Fruit fly (Drosophila melanogaster) whole organism, prepupa: ENCODE measurements around the gene arm.

Experiments used
- Blimp-1 ChIP-seq: fragments of 200-800 bp; sonication (Bioruptor generic); optimal IDR thresholded peaks from 3 replicates; lab custom pipeline; 2017; ENCODE audit warnings: missing biosample characterization, missing genetic modification characterization, mild to moderate bottlenecking, moderate library complexity, missing genetic modification reagents
- CG11762 ChIP-seq: fragments of 200-800 bp; sonication (Bioruptor generic); optimal IDR thresholded peaks from 3 replicates; lab custom pipeline; 2016; ENCODE audit warnings: missing biosample characterization, missing genetic modification characterization; ENCODE audit not compliant: insufficient read depth
- CG11902 ChIP-seq: fragments of 200-800 bp; sonication (Bioruptor generic); optimal IDR thresholded peaks from 3 replicates; lab custom pipeline; 2016; ENCODE audit warnings: missing biosample characterization, missing genetic modification characterization
- CG1621 ChIP-seq: fragments of 200-800 bp; sonication (Bioruptor generic); optimal IDR thresholded peaks from 3 replicates; lab custom pipeline; 2018; ENCODE audit warnings: missing biosample characterization, mild to moderate bottlenecking, missing genetic modification characterization
- CG16779 ChIP-seq: fragments of 200-800 bp; sonication (Bioruptor generic); optimal IDR thresholded peaks from 3 replicates; lab custom pipeline; 2017; ENCODE audit warnings: missing biosample characterization, mild to moderate bottlenecking, missing genetic modification characterization
- CG3032 ChIP-seq: fragments of 200-800 bp; optimal IDR thresholded peaks from 2 replicates; lab custom pipeline; 2019; ENCODE audit warnings: missing biosample characterization, mild to moderate bottlenecking, missing genetic modification characterization, moderate library complexity
- CG31627 ChIP-seq: fragments of 200-800 bp; sonication (Bioruptor generic); optimal IDR thresholded peaks from 3 replicates; lab custom pipeline; 2016; ENCODE audit warnings: missing biosample characterization, missing genetic modification characterization
- CG32006 ChIP-seq: fragments of 200-800 bp; sonication (Bioruptor generic); optimal IDR thresholded peaks from 3 replicates; lab custom pipeline; 2017; ENCODE audit warnings: missing biosample characterization, mild to moderate bottlenecking, missing genetic modification characterization
- CG34406 ChIP-seq: fragments of 200-800 bp; sonication (Bioruptor generic); optimal IDR thresholded peaks from 3 replicates; lab custom pipeline; 2016; ENCODE audit warnings: missing biosample characterization, missing genetic modification characterization
- CG3919 ChIP-seq: fragments of 200-800 bp; sonication (Bioruptor generic); optimal IDR thresholded peaks from 3 replicates; lab custom pipeline; 2016; ENCODE audit warnings: missing biosample characterization, missing genetic modification characterization
- CG4318 ChIP-seq: fragments of 200-800 bp; sonication (Bioruptor generic); optimal IDR thresholded peaks from 3 replicates; lab custom pipeline; 2017; ENCODE audit warnings: missing biosample characterization, mild to moderate bottlenecking, missing genetic modification characterization
- CG6163 ChIP-seq: fragments of 200-800 bp; sonication (Bioruptor generic); IDR thresholded peaks from 3 replicates; pipeline ENCODE4 v1.3.6; 2022; ENCODE audit warnings: missing biosample characterization, missing genetic modification characterization
- CG6276 ChIP-seq: fragments of 200-800 bp; sonication (Bioruptor generic); optimal IDR thresholded peaks from 2 replicates; lab custom pipeline; 2017; ENCODE audit warnings: missing biosample characterization, mild to moderate bottlenecking, missing genetic modification characterization
- CG6792 ChIP-seq: fragments of 200-800 bp; sonication (Bioruptor generic); optimal IDR thresholded peaks from 3 replicates; lab custom pipeline; 2016; ENCODE audit warnings: missing biosample characterization, missing genetic modification characterization
- CG6808 ChIP-seq: fragments of 200-800 bp; sonication (Bioruptor generic); optimal IDR thresholded peaks from 3 replicates; lab custom pipeline; 2017; ENCODE audit warnings: missing biosample characterization, missing genetic modification characterization, mild to moderate bottlenecking, moderate library complexity, missing genetic modification reagents
- CG6854 ChIP-seq: fragments of 200-800 bp; sonication (Bioruptor generic); optimal IDR thresholded peaks from 2 replicates; lab custom pipeline; 2017; ENCODE audit warnings: missing biosample characterization, mild to moderate bottlenecking, missing genetic modification characterization
- CG8319 ChIP-seq: fragments of 200-800 bp; sonication (Bioruptor generic); optimal IDR thresholded peaks from 3 replicates; lab custom pipeline; 2016; ENCODE audit warnings: missing biosample characterization, missing genetic modification characterization
- CG9139 ChIP-seq: fragments of 200-800 bp; sonication (Bioruptor generic); optimal IDR thresholded peaks from 3 replicates; lab custom pipeline; 2017; ENCODE audit warnings: missing biosample characterization, mild to moderate bottlenecking, missing genetic modification characterization
- Eip75B ChIP-seq: fragments of 200-800 bp; sonication (Bioruptor generic); optimal IDR thresholded peaks from 3 replicates; lab custom pipeline; 2016; ENCODE audit warnings: missing biosample characterization, missing genetic modification characterization
- Eip78C ChIP-seq: fragments of 200-800 bp; sonication (Bioruptor generic); peaks from one replicate; lab custom pipeline; 2016; ENCODE audit warnings: missing biosample characterization, missing genetic modification characterization
- Eip93F ChIP-seq: fragments of 200-800 bp; sonication (Bioruptor generic); optimal IDR thresholded peaks from 2 replicates; lab custom pipeline; 2016; ENCODE audit warnings: missing biosample characterization, mild to moderate bottlenecking, missing genetic modification characterization
- Ets21C ChIP-seq: fragments of 200-800 bp; sonication (Bioruptor generic); optimal IDR thresholded peaks from 3 replicates; lab custom pipeline; 2016; ENCODE audit warnings: missing biosample characterization, missing genetic modification characterization
- Ets96B ChIP-seq: fragments of 200-800 bp; optimal IDR thresholded peaks from 2 replicates; lab custom pipeline; 2019; ENCODE audit warnings: missing biosample characterization, mild to moderate bottlenecking, missing genetic modification characterization, moderate library complexity
- Gug ChIP-seq: fragments of 200-800 bp; sonication (Bioruptor generic); IDR thresholded peaks from 2 replicates; pipeline ENCODE4 v1.3.6; 2022; ENCODE audit warnings: missing biosample characterization, missing genetic modification characterization
- Hr38 ChIP-seq: sonication (Bioruptor generic); optimal IDR thresholded peaks from 2 replicates; lab custom pipeline; 2016; ENCODE audit warnings: missing biosample characterization, missing genetic modification characterization
- Hr39 ChIP-seq: fragments of 200-800 bp; sonication (Bioruptor generic); optimal IDR thresholded peaks from 2 replicates; lab custom pipeline; 2016; ENCODE audit warnings: missing biosample characterization, missing genetic modification characterization
- Met ChIP-seq: fragments of 200-800 bp; sonication (Bioruptor generic); optimal IDR thresholded peaks from 3 replicates; lab custom pipeline; 2016; ENCODE audit warnings: missing biosample characterization, missing genetic modification characterization
- OdsH ChIP-seq: fragments of 200-800 bp; sonication (Bioruptor generic); optimal IDR thresholded peaks from 3 replicates; lab custom pipeline; 2016; ENCODE audit warnings: missing biosample characterization, missing genetic modification characterization
- Smox ChIP-seq: fragments of 200-800 bp; sonication (Bioruptor generic); optimal IDR thresholded peaks from 3 replicates; lab custom pipeline; 2016; ENCODE audit warnings: missing biosample characterization, missing genetic modification characterization
- Sox14 ChIP-seq: fragments of 200-800 bp; sonication (Bioruptor generic); optimal IDR thresholded peaks from 3 replicates; lab custom pipeline; 2016; ENCODE audit warnings: missing biosample characterization, missing genetic modification characterization
- Sox15 ChIP-seq: fragments of 200-800 bp; sonication (Bioruptor generic); optimal IDR thresholded peaks from 3 replicates; lab custom pipeline; 2016; ENCODE audit warnings: missing biosample characterization, missing genetic modification characterization
- achi ChIP-seq: fragments of 200-800 bp; sonication (Bioruptor generic); optimal IDR thresholded peaks from 3 replicates; lab custom pipeline; 2016; ENCODE audit warnings: missing biosample characterization, missing genetic modification characterization
- acj6 ChIP-seq: fragments of 200-800 bp; sonication (Bioruptor generic); optimal IDR thresholded peaks from 3 replicates; lab custom pipeline; 2016; ENCODE audit warnings: missing biosample characterization, missing genetic modification characterization
- cyc ChIP-seq: fragments of 200-800 bp; sonication (Bioruptor generic); optimal IDR thresholded peaks from 3 replicates; lab custom pipeline; 2016; ENCODE audit warnings: missing biosample characterization, missing genetic modification characterization
- dsx ChIP-seq: fragments of 200-800 bp; optimal IDR thresholded peaks from 3 replicates; lab custom pipeline; 2019; ENCODE audit warnings: missing biosample characterization, mild to moderate bottlenecking, missing genetic modification characterization, moderate library complexity; ENCODE audit not compliant: poor library complexity, severe bottlenecking
- eg ChIP-seq: fragments of 200-800 bp; sonication (Bioruptor generic); IDR thresholded peaks from 3 replicates; pipeline ENCODE4 v1.3.6; 2022; ENCODE audit warnings: missing biosample characterization, missing genetic modification characterization
- esn ChIP-seq: fragments of 200-800 bp; sonication (Bioruptor generic); optimal IDR thresholded peaks from 2 replicates; lab custom pipeline; 2016; ENCODE audit warnings: missing biosample characterization, mild to moderate bottlenecking, missing genetic modification characterization, moderate library complexity
- fd59A ChIP-seq: fragments of 200-800 bp; sonication (Bioruptor generic); optimal IDR thresholded peaks from 2 replicates; lab custom pipeline; 2017; ENCODE audit warnings: missing biosample characterization, mild to moderate bottlenecking, missing genetic modification characterization, missing genetic modification reagents
- fd85E ChIP-seq: fragments of 200-800 bp; sonication (Bioruptor generic); optimal IDR thresholded peaks from 3 replicates; lab custom pipeline; 2016; ENCODE audit warnings: missing biosample characterization, missing genetic modification characterization
- lz ChIP-seq: fragments of 200-800 bp; sonication (Bioruptor generic); optimal IDR thresholded peaks from 3 replicates; lab custom pipeline; 2016; ENCODE audit warnings: missing biosample characterization, missing genetic modification characterization
- net ChIP-seq: fragments of 200-800 bp; sonication (Bioruptor generic); optimal IDR thresholded peaks from 3 replicates; lab custom pipeline; 2016; ENCODE audit warnings: missing biosample characterization, missing genetic modification characterization
- pdm3 ChIP-seq: fragments of 200-800 bp; sonication (Bioruptor generic); optimal IDR thresholded peaks from 3 replicates; lab custom pipeline; 2016; ENCODE audit warnings: missing biosample characterization, missing genetic modification characterization
- salr ChIP-seq, 2 experiments: fragments of 200-800 bp; sonication (Bioruptor generic); optimal IDR thresholded peaks; 3 replicates each; lab custom pipeline; 2016 to 2018; ENCODE audit warnings: missing biosample characterization in 2 of 2, missing genetic modification characterization in 2 of 2, mild to moderate bottlenecking in 1 of 2
- spab ChIP-seq: fragments of 200-800 bp; sonication (Bioruptor generic); optimal IDR thresholded peaks from 2 replicates; lab custom pipeline; 2017; ENCODE audit warnings: missing biosample characterization, mild to moderate bottlenecking, missing genetic modification characterization, missing genetic modification reagents
- ss ChIP-seq, 2 experiments: fragments of 200-800 bp; sonication (Bioruptor generic); optimal IDR thresholded peaks; 2 replicates in 1 of 2; 3 replicates in 1 of 2; lab custom pipeline; 2017 to 2018; ENCODE audit warnings: mild to moderate bottlenecking in 2 of 2, missing biosample characterization in 2 of 2, missing genetic modification characterization in 2 of 2, moderate library complexity in 1 of 2
- svp ChIP-seq: fragments of 200-800 bp; sonication (Bioruptor generic); peaks from one replicate; lab custom pipeline; 2016; ENCODE audit warnings: missing biosample characterization, missing genetic modification characterization

Gene arm

dm6 chrX:1861620-1862184 is 38.7 kb downstream of the arm start, which contains the start of gene deltaCOP (continued):
- TF ChIP-seq net, result peak; percentile 81
- TF ChIP-seq CG3032 (tag; lab: Kevin White, UChicago), result peak; percentile 76
- TF ChIP-seq Smox (GFP tag; lab: Kevin White, UChicago), result no peak
- TF ChIP-seq cyc (GFP tag; lab: Kevin White, UChicago), result peak; percentile 89
- TF ChIP-seq Eip75B (GFP tag; lab: Kevin White, UChicago), result peak; percentile 89
- peak; percentile 72 for TF ChIP-seq Ets96B (tag; lab: Kevin White, UChicago)
- TF ChIP-seq achi (GFP tag; lab: Kevin White, UChicago), result peak; percentile 84
- TF ChIP-seq CG4318 (GFP tag; lab: Kevin White, UChicago), result no peak
- peak; percentile 88 for TF ChIP-seq CG6792
- no peak for TF ChIP-seq CG6276 (GFP tag; lab: Kevin White, UChicago)
- no peak for TF ChIP-seq Blimp-1
- TF ChIP-seq dsx, result peak; percentile 59
- TF ChIP-seq CG32006 (GFP tag; lab: Kevin White, UChicago), result peak; percentile 87
- TF ChIP-seq Eip78C (GFP tag; lab: Kevin White, UChicago), result peak; percentile 97
- TF ChIP-seq CG34406 (GFP tag; lab: Kevin White, UChicago), result peak; percentile 83
- peak; percentile 93 for TF ChIP-seq Sox14 (GFP tag; lab: Kevin White, UChicago)
- peak; percentile 70 for TF ChIP-seq CG11762 (GFP tag; lab: Kevin White, UChicago)
- peak; percentile 23 for TF ChIP-seq Hr38 (GFP tag; lab: Kevin White, UChicago)
- TF ChIP-seq salr (GFP tag; optimal IDR thresholded peaks at IDR 0.05; lab: Kevin White, UChicago), result no peak
- TF ChIP-seq esn (GFP tag; lab: Kevin White, UChicago), result peak; percentile 92
- peak; percentile 89 for TF ChIP-seq Ets21C (GFP tag; lab: Kevin White, UChicago)
- TF ChIP-seq CG6163, result peak; percentile 82
- peak; percentile 47 for TF ChIP-seq CG1621 (tag; lab: Kevin White, UChicago)
- peak; percentile 87 for TF ChIP-seq CG3919 (GFP tag; lab: Kevin White, UChicago)
- peak; percentile 91 for TF ChIP-seq lz (GFP tag; lab: Kevin White, UChicago)
- TF ChIP-seq ss (GFP tag; optimal IDR thresholded peaks at IDR 0.05; lab: Kevin White, UChicago), result peak in 1 of 2 experiments; percentile 80
- TF ChIP-seq CG11902 (GFP tag; lab: Kevin White, UChicago), result no peak
- TF ChIP-seq Hr39 (GFP tag; lab: Kevin White, UChicago), result peak; percentile 90
- no peak for TF ChIP-seq fd85E
- peak; percentile 92 for TF ChIP-seq svp (GFP tag; lab: Kevin White, UChicago)
- peak; percentile 72; the same call in 2 of the 3 replicates for TF ChIP-seq eg (GFP tag; lab: Robert Waterston, UW)
- TF ChIP-seq Sox15, result peak; percentile 84
- peak; percentile 92 for TF ChIP-seq CG31627 (GFP tag; lab: Kevin White, UChicago)

- TF ChIP-seq Sox15 (no peak), esn (GFP tag; lab: Kevin White, UChicago) (peak; percentile 63), Gug (GFP tag; lab: Robert Waterston, UW) (no peak), spab (GFP tag; lab: Kevin White, UChicago) (no peak), Eip93F (GFP tag; lab: Kevin White, UChicago) (no peak), CG8319 (GFP tag; lab: Kevin White, UChicago) (no peak), CG4318 (GFP tag; lab: Kevin White, UChicago) (no peak), OdsH (GFP tag; lab: Kevin White, UChicago) (peak; percentile 34), achi (GFP tag; lab: Kevin White, UChicago) (peak; percentile 41), CG32006 (GFP tag; lab: Kevin White, UChicago) (peak; percentile 37), CG6854 (GFP tag; lab: Kevin White, UChicago) (no peak), CG6792 (peak; percentile 24), Blimp-1 (peak; percentile 10), CG6276 (GFP tag; lab: Kevin White, UChicago) (no peak), CG9139 (no peak), fd85E (peak; percentile 5), CG11902 (GFP tag; lab: Kevin White, UChicago) (no peak), CG34406 (GFP tag; lab: Kevin White, UChicago) (peak; percentile 22), CG6808 (GFP tag; lab: Kevin White, UChicago) (peak; percentile 7), Eip75B (GFP tag; lab: Kevin White, UChicago) (peak; percentile 64), CG16779 (tag; lab: Kevin White, UChicago) (no peak), ss (GFP tag; optimal IDR thresholded peaks at IDR 0.05; lab: Kevin White, UChicago) (peak; percentile 3 to 39), lz (GFP tag; lab: Kevin White, UChicago) (peak; percentile 63), acj6 (GFP tag; lab: Kevin White, UChicago) (peak; percentile 49), pdm3 (GFP tag; lab: Kevin White, UChicago) (peak; percentile 40), Met (GFP tag; lab: Kevin White, UChicago) (peak; percentile 54), CG11762 (GFP tag; lab: Kevin White, UChicago) (no peak), Eip78C (GFP tag; lab: Kevin White, UChicago) (peak; percentile 72), Hr38 (GFP tag; lab: Kevin White, UChicago) (no peak), Hr39 (GFP tag; lab: Kevin White, UChicago) (peak; percentile 51), CG3032 (tag; lab: Kevin White, UChicago) (peak; percentile 37), dsx (peak; percentile 23), fd59A (GFP tag; lab: Kevin White, UChicago) (peak; percentile 10)
Measured at dm6 chrX:1858867-1859266, 41.6 kb downstream of the arm start, which contains the start of gene Lamtor5. Gene Lamtor5 (minus strand): TSS chrX:1858971.
